Fruit fly (Drosophila melanogaster) whole organism, embryonic: ENCODE results near the gene CG32462.
A peak's percentile ranks its signal among the peaks of the same experiment; 100 is the strongest.

Experiments used
- Asciz ChIP-seq: fragments of 200-800 bp; sonication (Bioruptor generic); optimal IDR thresholded peaks from 2 replicates; lab custom pipeline; 2017; ENCODE audit warnings: missing biosample characterization, mild to moderate bottlenecking, missing genetic modification characterization, missing genetic modification reagents
- Bdp1 ChIP-seq: fragments of 200-800 bp; sonication (Bioruptor generic); optimal IDR thresholded peaks from 3 replicates; lab custom pipeline; 2016; ENCODE audit warnings: missing biosample characterization, missing genetic modification characterization
- CG10565 ChIP-seq: fragments of 200-800 bp; sonication (Bioruptor generic); optimal IDR thresholded peaks from 3 replicates; lab custom pipeline; 2016; ENCODE audit warnings: missing biosample characterization, mild to moderate bottlenecking, missing genetic modification characterization
- CG11560 ChIP-seq: fragments of 200-800 bp; sonication (Bioruptor generic); IDR thresholded peaks from 3 replicates; pipeline ENCODE4 v1.3.6; 2022; ENCODE audit warnings: missing biosample characterization, missing genetic modification characterization
- CG12071 ChIP-seq: fragments of 200-800 bp; sonication (Bioruptor generic); optimal IDR thresholded peaks from 3 replicates; lab custom pipeline; 2018; ENCODE audit warnings: missing biosample characterization, mild to moderate bottlenecking, missing genetic modification characterization
- CG12299 ChIP-seq: fragments of 200-800 bp; sonication (Bioruptor generic); optimal IDR thresholded peaks from 2 replicates; lab custom pipeline; 2018; ENCODE audit warnings: missing biosample characterization, mild to moderate bottlenecking, missing genetic modification characterization
- CG13123 ChIP-seq: fragments of 200-800 bp; sonication (Bioruptor generic); optimal IDR thresholded peaks from 2 replicates; lab custom pipeline; 2016; ENCODE audit warnings: missing biosample characterization, missing genetic modification characterization
- CG14710 ChIP-seq: fragments of 200-800 bp; sonication (Bioruptor generic); optimal IDR thresholded peaks from 3 replicates; lab custom pipeline; 2019; ENCODE audit warnings: missing biosample characterization, mild to moderate bottlenecking, missing genetic modification characterization, moderate library complexity
- CG15601 ChIP-seq: fragments of 200-800 bp; sonication (Bioruptor generic); optimal IDR thresholded peaks from 3 replicates; lab custom pipeline; 2019; ENCODE audit warnings: missing biosample characterization, mild to moderate bottlenecking, missing genetic modification characterization, moderate library complexity
- CG1602 ChIP-seq: fragments of 200-800 bp; sonication (Bioruptor generic); optimal IDR thresholded peaks from 3 replicates; lab custom pipeline; 2016; ENCODE audit warnings: missing biosample characterization, missing genetic modification characterization
- CG1832 ChIP-seq: fragments of 200-800 bp; sonication (Bioruptor generic); optimal IDR thresholded peaks from 2 replicates; lab custom pipeline; 2017; ENCODE audit warnings: missing biosample characterization, mild to moderate bottlenecking, missing genetic modification characterization, inconsistent platforms
- CG18764 ChIP-seq: fragments of 200-800 bp; sonication (Bioruptor generic); optimal IDR thresholded peaks from 3 replicates; lab custom pipeline; 2016; ENCODE audit warnings: missing biosample characterization, missing genetic modification characterization
- CG2875 ChIP-seq: fragments of 200-800 bp; sonication (Bioruptor generic); optimal IDR thresholded peaks from 2 replicates; lab custom pipeline; 2017; ENCODE audit warnings: missing biosample characterization, mild to moderate bottlenecking, missing genetic modification characterization, missing genetic modification reagents
- CG2889 ChIP-seq: fragments of 200-800 bp; sonication (Bioruptor generic); IDR thresholded peaks from 3 replicates; pipeline ENCODE4 v1.3.6; 2022; ENCODE audit warnings: missing biosample characterization, missing genetic modification characterization
- CG3407 ChIP-seq: fragments of 200-800 bp; sonication (Bioruptor generic); optimal IDR thresholded peaks from 2 replicates; lab custom pipeline; 2018; ENCODE audit warnings: missing biosample characterization, mild to moderate bottlenecking, missing genetic modification characterization
- CG34376 ChIP-seq: fragments of 200-800 bp; sonication (Bioruptor generic); optimal IDR thresholded peaks from 2 replicates; lab custom pipeline; 2018; ENCODE audit warnings: missing biosample characterization, mild to moderate bottlenecking, missing genetic modification characterization
- CG3995 ChIP-seq: fragments of 200-800 bp; sonication (Bioruptor generic); optimal IDR thresholded peaks from 3 replicates; lab custom pipeline; 2016; ENCODE audit warnings: missing biosample characterization, missing genetic modification characterization
- CG42726 ChIP-seq: fragments of 200-800 bp; sonication (Bioruptor generic); IDR thresholded peaks from 2 replicates; pipeline ENCODE4 v1.3.6; 2022; ENCODE audit warnings: missing biosample characterization, missing genetic modification characterization; ENCODE audit not compliant: partially characterized antibody
- CG4328 ChIP-seq: fragments of 200-800 bp; sonication (Bioruptor generic); optimal IDR thresholded peaks from 3 replicates; lab custom pipeline; 2017; ENCODE audit warnings: missing biosample characterization, missing genetic modification reagents, missing genetic modification characterization
- CG6813 ChIP-seq: fragments of 200-800 bp; sonication (Bioruptor generic); optimal IDR thresholded peaks from 2 replicates; lab custom pipeline; 2017; ENCODE audit warnings: missing biosample characterization, missing genetic modification characterization, mild to moderate bottlenecking, moderate library complexity, missing genetic modification reagents
- CG7928 ChIP-seq: fragments of 200-800 bp; sonication (Bioruptor generic); optimal IDR thresholded peaks from 2 replicates; lab custom pipeline; 2017; ENCODE audit warnings: missing biosample characterization, mild to moderate bottlenecking, missing genetic modification characterization
- CG8089 ChIP-seq: fragments of 200-800 bp; sonication (Bioruptor generic); optimal IDR thresholded peaks from 3 replicates; lab custom pipeline; 2016; ENCODE audit warnings: missing biosample characterization, missing genetic modification characterization
- CG8924 ChIP-seq: fragments of 200-800 bp; optimal IDR thresholded peaks from 3 replicates; lab custom pipeline; 2019; ENCODE audit warnings: missing biosample characterization, mild to moderate bottlenecking, missing genetic modification characterization, moderate library complexity
- CHES-1-like ChIP-seq: fragments of 200-800 bp; sonication (Bioruptor generic); optimal IDR thresholded peaks from 2 replicates; lab custom pipeline; 2016; ENCODE audit warnings: missing biosample characterization, missing genetic modification characterization
- D19A ChIP-seq: fragments of 200-800 bp; optimal IDR thresholded peaks from 3 replicates; lab custom pipeline; 2019; ENCODE audit warnings: missing biosample characterization, mild to moderate bottlenecking, missing genetic modification characterization, moderate library complexity
- Dip2 ChIP-seq: fragments of 200-800 bp; sonication (Bioruptor generic); IDR thresholded peaks from 2 replicates; pipeline ENCODE4 v1.3.6; 2022; ENCODE audit warnings: missing biosample characterization, missing genetic modification characterization
- HLH3B ChIP-seq: fragments of 200-800 bp; sonication (Bioruptor generic); IDR thresholded peaks from 2 replicates; pipeline ENCODE4 v1.3.6; 2022; ENCODE audit warnings: missing biosample characterization, missing genetic modification characterization
- HLH4C ChIP-seq: fragments of 200-800 bp; sonication (Bioruptor generic); IDR thresholded peaks from 3 replicates; pipeline ENCODE4 v1.3.6; 2022; ENCODE audit warnings: missing biosample characterization, missing genetic modification characterization; ENCODE audit not compliant: partially characterized antibody
- HLH54F ChIP-seq: fragments of 200-800 bp; sonication (Bioruptor generic); optimal IDR thresholded peaks from 3 replicates; lab custom pipeline; 2016; ENCODE audit warnings: missing biosample characterization, missing genetic modification characterization
- HmgZ ChIP-seq: fragments of 200-800 bp; sonication (Bioruptor generic); optimal IDR thresholded peaks from 2 replicates; lab custom pipeline; 2018; ENCODE audit warnings: missing biosample characterization, mild to moderate bottlenecking, missing genetic modification characterization
- Hr51 ChIP-seq, 2 experiments: fragments of 200-800 bp; sonication (Bioruptor generic); optimal IDR thresholded peaks; 2 replicates in 1 of 2; 3 replicates in 1 of 2; lab custom pipeline; 2016 to 2018; ENCODE audit warnings: missing biosample characterization in 2 of 2, missing genetic modification characterization in 2 of 2, mild to moderate bottlenecking in 1 of 2, moderate library complexity in 1 of 2
- Lpt ChIP-seq: fragments of >200 bp; optimal IDR thresholded peaks from 2 replicates; lab custom pipeline; 2018; ENCODE audit warnings: missing biosample characterization, missing genetic modification characterization
- Mes4 ChIP-seq: fragments of 200-800 bp; sonication (Bioruptor generic); optimal IDR thresholded peaks from 2 replicates; lab custom pipeline; 2016; ENCODE audit warnings: missing biosample characterization, missing genetic modification characterization
- Nf-YA ChIP-seq: fragments of 200-800 bp; sonication (Bioruptor generic); IDR thresholded peaks from 2 replicates; pipeline ENCODE4 v1.3.6; 2022; ENCODE audit warnings: missing biosample characterization, missing genetic modification characterization
- Oli ChIP-seq: fragments of 200-800 bp; sonication (Bioruptor generic); optimal IDR thresholded peaks from 2 replicates; lab custom pipeline; 2018; ENCODE audit warnings: missing biosample characterization, mild to moderate bottlenecking, missing genetic modification characterization, moderate library complexity
- ab ChIP-seq: fragments of 200-800 bp; sonication (Bioruptor generic); optimal IDR thresholded peaks from 2 replicates; lab custom pipeline; 2016; ENCODE audit warnings: missing biosample characterization, missing genetic modification characterization
- al ChIP-seq: fragments of 200-800 bp; sonication (Bioruptor generic); IDR thresholded peaks from 2 replicates; pipeline ENCODE4 v1.3.6; 2022; ENCODE audit warnings: missing biosample characterization, missing genetic modification characterization
- bcd ChIP-seq: fragments of 200-800 bp; sonication (Bioruptor generic); optimal IDR thresholded peaks from 2 replicates; lab custom pipeline; 2017; ENCODE audit warnings: missing biosample characterization, mild to moderate bottlenecking, missing genetic modification characterization
- cato ChIP-seq: fragments of 200-800 bp; sonication (Bioruptor generic); optimal IDR thresholded peaks from 2 replicates; lab custom pipeline; 2016; ENCODE audit warnings: missing biosample characterization, missing genetic modification characterization, borderline replicate concordance
- chif ChIP-seq, 2 experiments: fragments of 200-800 bp; sonication (Bioruptor generic); optimal IDR thresholded peaks; 3 replicates each; lab custom pipeline; 2016; ENCODE audit warnings: missing biosample characterization in 2 of 2, missing genetic modification characterization in 2 of 2
- crp ChIP-seq, 2 experiments: fragments of 200-800 bp; sonication (Bioruptor generic); optimal IDR thresholded peaks; 2 replicates in 1 of 2; 3 replicates in 1 of 2; lab custom pipeline; 2017; ENCODE audit warnings: missing biosample characterization in 2 of 2, missing genetic modification characterization in 2 of 2, mild to moderate bottlenecking in 1 of 2, moderate library complexity in 1 of 2
- dimm ChIP-seq: fragments of 200-800 bp; sonication (Bioruptor generic); IDR thresholded peaks from 2 replicates; pipeline ENCODE4 v1.3.6; 2022; ENCODE audit warnings: missing biosample characterization, missing genetic modification characterization
- dysf ChIP-seq: fragments of 200-800 bp; sonication (Bioruptor generic); IDR thresholded peaks from 3 replicates; pipeline ENCODE4 v1.3.6; 2022; ENCODE audit warnings: missing biosample characterization, missing genetic modification characterization
- esg ChIP-seq: fragments of 200-800 bp; sonication (Bioruptor generic); conservative IDR thresholded peaks from 2 replicates; pipeline ENCODE4 v1.3.6; 2022; ENCODE audit warnings: missing biosample characterization, missing genetic modification characterization
- grau ChIP-seq: fragments of 200-800 bp; optimal IDR thresholded peaks from 3 replicates; lab custom pipeline; 2019; ENCODE audit warnings: missing biosample characterization, mild to moderate bottlenecking, missing genetic modification characterization, moderate library complexity
- gro ChIP-seq: fragments of 200-800 bp; sonication (Bioruptor generic); optimal IDR thresholded peaks from 2 replicates; lab custom pipeline; 2016; ENCODE audit warnings: missing biosample characterization, missing genetic modification characterization
- pan ChIP-seq, 4 experiments: fragments of >200 bp in 3 of 4; fragments of 200-800 bp in 1 of 4; sonication (Bioruptor generic) in 1 of 4; optimal IDR thresholded peaks in 3 of 4; IDR thresholded peaks in 1 of 4; 2 replicates each; pipeline versions ENCODE4 v1.3.6 to Lab custom; 2017 to 2022; ENCODE audit warnings: missing biosample characterization in 2 of 4, missing genetic modification characterization in 2 of 4, mixed read lengths in 1 of 4
- pum ChIP-seq: fragments of 200-800 bp; sonication (Bioruptor generic); optimal IDR thresholded peaks from 2 replicates; lab custom pipeline; 2016; ENCODE audit warnings: missing biosample characterization, missing genetic modification characterization
- sna ChIP-seq: fragments of 200-800 bp; sonication (Bioruptor generic); IDR thresholded peaks from 2 replicates; pipeline ENCODE4 v1.3.6; 2022; ENCODE audit warnings: missing biosample characterization, missing genetic modification characterization; ENCODE audit not compliant: partially characterized antibody
- tin ChIP-seq: fragments of 200-800 bp; sonication (Bioruptor generic); optimal IDR thresholded peaks from 3 replicates; lab custom pipeline; 2016; ENCODE audit warnings: missing biosample characterization, missing genetic modification characterization

Gene CG32462

dm6 chr3L:22822544-22823175 lies 30.7 kb downstream of the CG32462 start (continued):
- TF ChIP-seq CG12299 (tag; lab: Kevin White, UChicago) (no peak), grau (tag; lab: Kevin White, UChicago) (no peak), pan (optimal IDR thresholded peaks at IDR 0.05; lab: Kevin White, UChicago) (no peak), pan (GFP tag; optimal IDR thresholded peaks at IDR 0.05 in 1 of 2, IDR thresholded peaks at IDR 0.05 in 1 of 2) (no peak), CG4328 (GFP tag; lab: Kevin White, UChicago) (no peak), al (GFP tag; lab: Robert Waterston, UW) (no peak), CG2889 (GFP tag; lab: Robert Waterston, UW) (no peak), Oli (tag; lab: Kevin White, UChicago) (no peak), CG6813 (no peak), CG11560 (no peak), CG1832 (GFP tag; lab: Kevin White, UChicago) (no peak), Asciz (GFP tag; lab: Kevin White, UChicago) (no peak), sna (GFP tag; lab: Robert Waterston, UW) (no peak), HLH3B (GFP tag; lab: Robert Waterston, UW) (no peak; the same call in 1 of the 2 replicates), CG8924 (no peak), Nf-YA (no peak), tin (GFP tag; lab: Kevin White, UChicago) (no peak), Dip2 (GFP tag; lab: Robert Waterston, UW) (no peak), HLH54F (no peak), CG8089 (GFP tag; lab: Kevin White, UChicago) (no peak), CG18764 (GFP tag; lab: Kevin White, UChicago) (no peak), CG1602 (GFP tag; lab: Kevin White, UChicago) (no peak), bcd (GFP tag; lab: Kevin White, UChicago) (no peak), esg (GFP tag; lab: Robert Waterston, UW) (no peak), Lpt (GFP tag; lab: Kevin White, UChicago) (no peak), chif (GFP tag; optimal IDR thresholded peaks at IDR 0.05; lab: Kevin White, UChicago) (no peak), D19A (tag; lab: Kevin White, UChicago) (no peak), CG12071 (GFP tag; lab: Kevin White, UChicago) (peak; percentile 29), CG14710 (tag; lab: Kevin White, UChicago) (no peak), dimm (GFP tag; lab: Robert Waterston, UW) (no peak), CG3995 (GFP tag; lab: Kevin White, UChicago) (peak; percentile 34), CG34376 (GFP tag; lab: Kevin White, UChicago) (peak; percentile 25), CG42726 (GFP tag; lab: Robert Waterston, UW) (no peak), CG13123 (GFP tag; lab: Kevin White, UChicago) (no peak), CG2875 (GFP tag; lab: Kevin White, UChicago) (no peak), HLH4C (GFP tag; lab: Robert Waterston, UW) (no peak), crp (GFP tag; optimal IDR thresholded peaks at IDR 0.05; lab: Kevin White, UChicago) (no peak), pum (GFP tag; lab: Kevin White, UChicago) (no peak), HmgZ (tag; lab: Kevin White, UChicago) (no peak), CHES-1-like (GFP tag; lab: Kevin White, UChicago) (no peak), ab (GFP tag; lab: Kevin White, UChicago) (no peak), cato (no peak), CG10565 (GFP tag; lab: Kevin White, UChicago) (no peak), Mes4 (no peak), CG15601 (no peak), dysf (GFP tag; lab: Robert Waterston, UW) (no peak), Bdp1 (no peak), gro (GFP tag; lab: Kevin White, UChicago) (peak; percentile 42), CG7928 (GFP tag; lab: Kevin White, UChicago) (no peak), Hr51 (GFP tag; optimal IDR thresholded peaks at IDR 0.05; lab: Kevin White, UChicago) (no peak), CG3407 (GFP tag; lab: Kevin White, UChicago) (no peak)
